Fruit fly (Drosophila melanogaster) whole organism, prepupa: ENCODE data around the gene nis.

ENCODE experiments used
- Blimp-1 ChIP-seq: fragments of 200-800 bp; sonication (Bioruptor generic); optimal IDR thresholded peaks from 3 replicates; lab custom pipeline; 2017; ENCODE audit warnings: missing biosample characterization, missing genetic modification characterization, mild to moderate bottlenecking, moderate library complexity, missing genetic modification reagents
- CG10631 ChIP-seq: fragments of 200-800 bp; sonication (Bioruptor generic); optimal IDR thresholded peaks from 2 replicates; lab custom pipeline; 2016; ENCODE audit warnings: missing biosample characterization, missing genetic modification characterization
- CG10669 ChIP-seq: fragments of 200-800 bp; sonication (Bioruptor generic); optimal IDR thresholded peaks from 3 replicates; lab custom pipeline; 2018; ENCODE audit warnings: missing biosample characterization, mild to moderate bottlenecking, missing genetic modification characterization, moderate library complexity
- CG11294 ChIP-seq: fragments of 200-800 bp; sonication (Bioruptor generic); IDR thresholded peaks from 2 replicates; pipeline ENCODE4 v1.3.6; 2022; ENCODE audit warnings: missing biosample characterization, missing genetic modification characterization
- CG11762 ChIP-seq: fragments of 200-800 bp; sonication (Bioruptor generic); optimal IDR thresholded peaks from 3 replicates; lab custom pipeline; 2016; ENCODE audit warnings: missing biosample characterization, missing genetic modification characterization; ENCODE audit not compliant: insufficient read depth
- CG11902 ChIP-seq: fragments of 200-800 bp; sonication (Bioruptor generic); optimal IDR thresholded peaks from 3 replicates; lab custom pipeline; 2016; ENCODE audit warnings: missing biosample characterization, missing genetic modification characterization
- CG15336 ChIP-seq: fragments of 200-800 bp; sonication (Bioruptor generic); IDR thresholded peaks from 2 replicates; pipeline ENCODE4 v1.3.6; 2022; ENCODE audit warnings: missing biosample characterization, missing genetic modification characterization
- CG1621 ChIP-seq: fragments of 200-800 bp; sonication (Bioruptor generic); optimal IDR thresholded peaks from 3 replicates; lab custom pipeline; 2018; ENCODE audit warnings: missing biosample characterization, mild to moderate bottlenecking, missing genetic modification characterization
- CG16779 ChIP-seq: fragments of 200-800 bp; sonication (Bioruptor generic); optimal IDR thresholded peaks from 3 replicates; lab custom pipeline; 2017; ENCODE audit warnings: missing biosample characterization, mild to moderate bottlenecking, missing genetic modification characterization
- CG3032 ChIP-seq: fragments of 200-800 bp; optimal IDR thresholded peaks from 2 replicates; lab custom pipeline; 2019; ENCODE audit warnings: missing biosample characterization, mild to moderate bottlenecking, missing genetic modification characterization, moderate library complexity
- CG32006 ChIP-seq: fragments of 200-800 bp; sonication (Bioruptor generic); optimal IDR thresholded peaks from 3 replicates; lab custom pipeline; 2017; ENCODE audit warnings: missing biosample characterization, mild to moderate bottlenecking, missing genetic modification characterization
- CG3919 ChIP-seq: fragments of 200-800 bp; sonication (Bioruptor generic); optimal IDR thresholded peaks from 3 replicates; lab custom pipeline; 2016; ENCODE audit warnings: missing biosample characterization, missing genetic modification characterization
- CG4318 ChIP-seq: fragments of 200-800 bp; sonication (Bioruptor generic); optimal IDR thresholded peaks from 3 replicates; lab custom pipeline; 2017; ENCODE audit warnings: missing biosample characterization, mild to moderate bottlenecking, missing genetic modification characterization
- CG6163 ChIP-seq: fragments of 200-800 bp; sonication (Bioruptor generic); IDR thresholded peaks from 3 replicates; pipeline ENCODE4 v1.3.6; 2022; ENCODE audit warnings: missing biosample characterization, missing genetic modification characterization
- CG6792 ChIP-seq: fragments of 200-800 bp; sonication (Bioruptor generic); optimal IDR thresholded peaks from 3 replicates; lab custom pipeline; 2016; ENCODE audit warnings: missing biosample characterization, missing genetic modification characterization
- CG6854 ChIP-seq: fragments of 200-800 bp; sonication (Bioruptor generic); optimal IDR thresholded peaks from 2 replicates; lab custom pipeline; 2017; ENCODE audit warnings: missing biosample characterization, mild to moderate bottlenecking, missing genetic modification characterization
- CG7368 ChIP-seq: fragments of 200-800 bp; sonication (Bioruptor generic); optimal IDR thresholded peaks from 3 replicates; lab custom pipeline; 2016; ENCODE audit warnings: missing biosample characterization, missing genetic modification characterization
- CG8119 ChIP-seq: fragments of 200-800 bp; sonication (Bioruptor generic); IDR thresholded peaks from 3 replicates; pipeline ENCODE4 v1.3.6; 2022; ENCODE audit warnings: missing biosample characterization, missing genetic modification characterization
- CG8319 ChIP-seq: fragments of 200-800 bp; sonication (Bioruptor generic); optimal IDR thresholded peaks from 3 replicates; lab custom pipeline; 2016; ENCODE audit warnings: missing biosample characterization, missing genetic modification characterization
- CG8632 ChIP-seq: fragments of 200-800 bp; sonication (Bioruptor generic); optimal IDR thresholded peaks from 3 replicates; lab custom pipeline; 2016; ENCODE audit warnings: missing biosample characterization, missing genetic modification characterization
- Eip75B ChIP-seq: fragments of 200-800 bp; sonication (Bioruptor generic); optimal IDR thresholded peaks from 3 replicates; lab custom pipeline; 2016; ENCODE audit warnings: missing biosample characterization, missing genetic modification characterization
- Eip78C ChIP-seq: fragments of 200-800 bp; sonication (Bioruptor generic); peaks from one replicate; lab custom pipeline; 2016; ENCODE audit warnings: missing biosample characterization, missing genetic modification characterization
- Eip93F ChIP-seq: fragments of 200-800 bp; sonication (Bioruptor generic); optimal IDR thresholded peaks from 2 replicates; lab custom pipeline; 2016; ENCODE audit warnings: missing biosample characterization, mild to moderate bottlenecking, missing genetic modification characterization
- Gug ChIP-seq: fragments of 200-800 bp; sonication (Bioruptor generic); IDR thresholded peaks from 2 replicates; pipeline ENCODE4 v1.3.6; 2022; ENCODE audit warnings: missing biosample characterization, missing genetic modification characterization
- Hr38 ChIP-seq: sonication (Bioruptor generic); optimal IDR thresholded peaks from 2 replicates; lab custom pipeline; 2016; ENCODE audit warnings: missing biosample characterization, missing genetic modification characterization
- Hr4 ChIP-seq: fragments of 200-800 bp; sonication (Bioruptor generic); optimal IDR thresholded peaks from 3 replicates; lab custom pipeline; 2016; ENCODE audit warnings: missing biosample characterization, missing genetic modification characterization
- Met ChIP-seq: fragments of 200-800 bp; sonication (Bioruptor generic); optimal IDR thresholded peaks from 3 replicates; lab custom pipeline; 2016; ENCODE audit warnings: missing biosample characterization, missing genetic modification characterization
- OdsH ChIP-seq: fragments of 200-800 bp; sonication (Bioruptor generic); optimal IDR thresholded peaks from 3 replicates; lab custom pipeline; 2016; ENCODE audit warnings: missing biosample characterization, missing genetic modification characterization
- Smox ChIP-seq: fragments of 200-800 bp; sonication (Bioruptor generic); optimal IDR thresholded peaks from 3 replicates; lab custom pipeline; 2016; ENCODE audit warnings: missing biosample characterization, missing genetic modification characterization
- Sox14 ChIP-seq: fragments of 200-800 bp; sonication (Bioruptor generic); optimal IDR thresholded peaks from 3 replicates; lab custom pipeline; 2016; ENCODE audit warnings: missing biosample characterization, missing genetic modification characterization
- Sox15 ChIP-seq: fragments of 200-800 bp; sonication (Bioruptor generic); optimal IDR thresholded peaks from 3 replicates; lab custom pipeline; 2016; ENCODE audit warnings: missing biosample characterization, missing genetic modification characterization
- acj6 ChIP-seq: fragments of 200-800 bp; sonication (Bioruptor generic); optimal IDR thresholded peaks from 3 replicates; lab custom pipeline; 2016; ENCODE audit warnings: missing biosample characterization, missing genetic modification characterization
- cyc ChIP-seq: fragments of 200-800 bp; sonication (Bioruptor generic); optimal IDR thresholded peaks from 3 replicates; lab custom pipeline; 2016; ENCODE audit warnings: missing biosample characterization, missing genetic modification characterization
- dac ChIP-seq: fragments of 200-800 bp; sonication (Bioruptor generic); optimal IDR thresholded peaks from 2 replicates; lab custom pipeline; 2017; ENCODE audit warnings: missing biosample characterization, mild to moderate bottlenecking, missing genetic modification characterization
- dsx ChIP-seq: fragments of 200-800 bp; optimal IDR thresholded peaks from 3 replicates; lab custom pipeline; 2019; ENCODE audit warnings: missing biosample characterization, mild to moderate bottlenecking, missing genetic modification characterization, moderate library complexity; ENCODE audit not compliant: poor library complexity, severe bottlenecking
- eg ChIP-seq: fragments of 200-800 bp; sonication (Bioruptor generic); IDR thresholded peaks from 3 replicates; pipeline ENCODE4 v1.3.6; 2022; ENCODE audit warnings: missing biosample characterization, missing genetic modification characterization
- esn ChIP-seq: fragments of 200-800 bp; sonication (Bioruptor generic); optimal IDR thresholded peaks from 2 replicates; lab custom pipeline; 2016; ENCODE audit warnings: missing biosample characterization, mild to moderate bottlenecking, missing genetic modification characterization, moderate library complexity
- fd59A ChIP-seq: fragments of 200-800 bp; sonication (Bioruptor generic); optimal IDR thresholded peaks from 2 replicates; lab custom pipeline; 2017; ENCODE audit warnings: missing biosample characterization, mild to moderate bottlenecking, missing genetic modification characterization, missing genetic modification reagents
- fd85E ChIP-seq: fragments of 200-800 bp; sonication (Bioruptor generic); optimal IDR thresholded peaks from 3 replicates; lab custom pipeline; 2016; ENCODE audit warnings: missing biosample characterization, missing genetic modification characterization
- fkh ChIP-seq: fragments of 200-800 bp; sonication (Bioruptor generic); optimal IDR thresholded peaks from 3 replicates; lab custom pipeline; 2017; ENCODE audit warnings: missing biosample characterization, mild to moderate bottlenecking, missing genetic modification characterization, moderate library complexity
- lz ChIP-seq: fragments of 200-800 bp; sonication (Bioruptor generic); optimal IDR thresholded peaks from 3 replicates; lab custom pipeline; 2016; ENCODE audit warnings: missing biosample characterization, missing genetic modification characterization
- net ChIP-seq: fragments of 200-800 bp; sonication (Bioruptor generic); optimal IDR thresholded peaks from 3 replicates; lab custom pipeline; 2016; ENCODE audit warnings: missing biosample characterization, missing genetic modification characterization
- pdm3 ChIP-seq: fragments of 200-800 bp; sonication (Bioruptor generic); optimal IDR thresholded peaks from 3 replicates; lab custom pipeline; 2016; ENCODE audit warnings: missing biosample characterization, missing genetic modification characterization
- salr ChIP-seq, 2 experiments: fragments of 200-800 bp; sonication (Bioruptor generic); optimal IDR thresholded peaks; 3 replicates each; lab custom pipeline; 2016 to 2018; ENCODE audit warnings: missing biosample characterization in 2 of 2, missing genetic modification characterization in 2 of 2, mild to moderate bottlenecking in 1 of 2
- svp ChIP-seq: fragments of 200-800 bp; sonication (Bioruptor generic); peaks from one replicate; lab custom pipeline; 2016; ENCODE audit warnings: missing biosample characterization, missing genetic modification characterization
- topi ChIP-seq: fragments of 200-800 bp; sonication (Bioruptor generic); optimal IDR thresholded peaks from 3 replicates; lab custom pipeline; 2016; ENCODE audit warnings: missing biosample characterization, missing genetic modification characterization
- vri ChIP-seq: fragments of 200-800 bp; sonication (Bioruptor generic); optimal IDR thresholded peaks from 3 replicates; lab custom pipeline; 2016; ENCODE audit warnings: missing biosample characterization, mild to moderate bottlenecking, missing genetic modification characterization

nis gene

dm6 chr2L:1579254-1579653 is 7.7 kb downstream of the nis start (continued):
- TF ChIP-seq esn (GFP tag; lab: Kevin White, UChicago) (peak; percentile 10), lz (GFP tag; lab: Kevin White, UChicago) (no peak), CG11902 (GFP tag; lab: Kevin White, UChicago) (no peak), Sox14 (GFP tag; lab: Kevin White, UChicago) (no peak), CG3032 (tag; lab: Kevin White, UChicago) (no peak), Met (GFP tag; lab: Kevin White, UChicago) (peak; percentile 23), svp (GFP tag; lab: Kevin White, UChicago) (peak; percentile 45), topi (GFP tag; lab: Kevin White, UChicago) (peak; percentile 22), fd59A (GFP tag; lab: Kevin White, UChicago) (no peak), CG32006 (GFP tag; lab: Kevin White, UChicago) (no peak), CG8319 (GFP tag; lab: Kevin White, UChicago) (no peak), Hr38 (GFP tag; lab: Kevin White, UChicago) (no peak), cyc (GFP tag; lab: Kevin White, UChicago) (peak; percentile 3), net (GFP tag; lab: Kevin White, UChicago) (no peak), Eip78C (GFP tag; lab: Kevin White, UChicago) (peak; percentile 32), acj6 (GFP tag; lab: Kevin White, UChicago) (no peak), fkh (GFP tag; lab: Kevin White, UChicago) (no peak), eg (no peak), CG7368 (GFP tag; lab: Kevin White, UChicago) (no peak), CG6163 (GFP tag; lab: Robert Waterston, UW) (no peak)
- TF ChIP-seq, all 60 proteins: peak for 12

DNA sequence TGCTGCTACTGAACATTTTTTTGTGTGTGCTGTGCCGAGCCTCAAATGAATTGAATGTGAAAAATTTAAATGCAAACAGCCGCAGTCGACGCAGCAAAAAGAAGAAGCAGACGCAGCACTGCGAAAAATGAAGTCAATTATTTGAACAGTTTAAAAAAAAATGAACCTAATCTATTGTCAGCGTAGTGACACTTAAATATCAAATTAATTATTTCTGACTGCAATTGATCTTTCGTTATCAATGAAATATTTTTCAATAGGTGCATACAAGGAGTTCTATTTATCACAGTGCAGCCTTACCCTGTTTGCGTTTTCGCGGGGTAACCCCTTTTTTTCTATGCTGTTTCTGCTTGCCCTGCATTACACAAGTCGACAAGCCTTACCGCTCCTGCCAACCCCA is 11.4 kb downstream of the nis start:
- TF ChIP-seq Blimp-1 (GFP tag; lab: Kevin White, UChicago) (no peak), fd59A (GFP tag; lab: Kevin White, UChicago) (peak; percentile 42), Sox14 (GFP tag; lab: Kevin White, UChicago) (peak; percentile 74), fd85E (GFP tag; lab: Kevin White, UChicago) (no peak), Eip93F (GFP tag; lab: Kevin White, UChicago) (no peak), CG10669 (peak; percentile 71), CG1621 (peak; percentile 55), CG16779 (peak; percentile 63), CG6163 (GFP tag; lab: Robert Waterston, UW) (peak; percentile 91), CG8632 (GFP tag; lab: Kevin White, UChicago) (peak; percentile 68), eg (peak; percentile 89), CG15336 (peak; percentile 91), pdm3 (GFP tag; lab: Kevin White, UChicago) (peak; percentile 67), Eip78C (GFP tag; lab: Kevin White, UChicago) (peak; percentile 93), CG32006 (GFP tag; lab: Kevin White, UChicago) (peak; percentile 90), OdsH (peak; percentile 68), Eip75B (GFP tag; lab: Kevin White, UChicago) (peak; percentile 83), CG8119 (peak; percentile 83), Smox (GFP tag; lab: Kevin White, UChicago) (peak; percentile 70), salr (GFP tag; optimal IDR thresholded peaks at IDR 0.05; lab: Kevin White, UChicago) (peak; percentile 30 to 71), CG4318 (GFP tag; lab: Kevin White, UChicago) (peak; percentile 82), CG11294 (peak; percentile 82), svp (GFP tag; lab: Kevin White, UChicago) (peak; percentile 82), net (GFP tag; lab: Kevin White, UChicago) (peak; percentile 61), CG6854 (GFP tag; lab: Kevin White, UChicago) (no peak), Hr38 (GFP tag; lab: Kevin White, UChicago) (no peak), Gug (GFP tag; lab: Robert Waterston, UW) (peak; percentile 79), CG3919 (GFP tag; lab: Kevin White, UChicago) (peak; percentile 86), CG6792 (GFP tag; lab: Kevin White, UChicago) (peak; percentile 31), Sox15 (peak; percentile 62), CG10631 (GFP tag; lab: Kevin White, UChicago) (peak; percentile 79), acj6 (GFP tag; lab: Kevin White, UChicago) (peak; percentile 84), Hr4 (GFP tag; lab: Kevin White, UChicago) (peak; percentile 89), CG11762 (GFP tag; lab: Kevin White, UChicago) (peak; percentile 73), cyc (GFP tag; lab: Kevin White, UChicago) (peak; percentile 82), dsx (peak; percentile 53), esn (GFP tag; lab: Kevin White, UChicago) (peak; percentile 55), vri (GFP tag; lab: Kevin White, UChicago) (no peak), CG7368 (GFP tag; lab: Kevin White, UChicago) (peak; percentile 65), lz (GFP tag; lab: Kevin White, UChicago) (peak; percentile 80), fkh (GFP tag; lab: Kevin White, UChicago) (no peak), dac (GFP tag; lab: Kevin White, UChicago) (peak; percentile 53), CG11902 (GFP tag; lab: Kevin White, UChicago) (peak; percentile 51)
